Fruit fly (Drosophila melanogaster) whole organism, adult: ENCODE results near the gene Kr-h1.

Experiments used
- CG7101 ChIP-seq: fragments of 200-800 bp; sonication (Bioruptor generic); optimal IDR thresholded peaks from 2 replicates; lab custom pipeline; 2018; ENCODE audit warnings: missing biosample characterization, mild to moderate bottlenecking, missing genetic modification characterization, moderate library complexity
- kay ChIP-seq: fragments of 200-800 bp; sonication (Bioruptor generic); peaks from one replicate; lab custom pipeline; 2016; ENCODE audit warnings: missing biosample characterization, missing genetic modification characterization, borderline replicate concordance

- TF ChIP-seq kay (GFP tag; lab: Kevin White, UChicago) (peak; percentile 99), CG7101 (peak; percentile 40)
These were observed 3.5 kb upstream of the Kr-h1 start for dm6 chr2L:6078757-6079351.
